Fruit fly (Drosophila melanogaster): ENCODE data around the gene RhoU.

The RhoU gene

DNA sequence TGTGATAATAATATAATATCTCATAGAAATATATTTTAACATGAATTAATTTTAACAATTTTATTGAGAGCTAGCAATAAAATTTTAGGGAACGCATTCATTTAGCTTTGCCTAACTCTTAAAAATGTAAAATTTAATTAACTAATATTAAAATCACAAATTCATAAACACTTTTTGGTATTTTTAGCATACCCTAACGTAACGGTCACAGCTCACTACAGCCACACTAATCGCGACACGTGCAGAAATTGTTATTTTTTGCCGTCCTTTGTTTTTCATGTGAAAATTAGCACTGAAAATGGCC lies 3.4 kb upstream of the RhoU start, which contains the start of gene CG2972:
TSS of gene CG2972 (plus strand) at position 205 of the 304 bp plus-strand sequence.
- TF ChIP-seq CG4617 (GFP tag; optimal IDR thresholded peaks at IDR 0.05; ENCODE audit: borderline replicate concordance): peak; percentile 6
- TF ChIP-seq CG4820 (GFP tag; optimal IDR thresholded peaks at IDR 0.05): no peak
- TF ChIP-seq wek (GFP tag; optimal IDR thresholded peaks at IDR 0.05): no peak
- TF ChIP-seq lbe (GFP tag; optimal IDR thresholded peaks at IDR 0.05): no peak
- peak; percentile 37 for TF ChIP-seq gfzf (GFP tag; optimal IDR thresholded peaks at IDR 0.05)
- peak; percentile 11 for TF ChIP-seq pzg (GFP tag; optimal IDR thresholded peaks at IDR 0.05)

DNA sequence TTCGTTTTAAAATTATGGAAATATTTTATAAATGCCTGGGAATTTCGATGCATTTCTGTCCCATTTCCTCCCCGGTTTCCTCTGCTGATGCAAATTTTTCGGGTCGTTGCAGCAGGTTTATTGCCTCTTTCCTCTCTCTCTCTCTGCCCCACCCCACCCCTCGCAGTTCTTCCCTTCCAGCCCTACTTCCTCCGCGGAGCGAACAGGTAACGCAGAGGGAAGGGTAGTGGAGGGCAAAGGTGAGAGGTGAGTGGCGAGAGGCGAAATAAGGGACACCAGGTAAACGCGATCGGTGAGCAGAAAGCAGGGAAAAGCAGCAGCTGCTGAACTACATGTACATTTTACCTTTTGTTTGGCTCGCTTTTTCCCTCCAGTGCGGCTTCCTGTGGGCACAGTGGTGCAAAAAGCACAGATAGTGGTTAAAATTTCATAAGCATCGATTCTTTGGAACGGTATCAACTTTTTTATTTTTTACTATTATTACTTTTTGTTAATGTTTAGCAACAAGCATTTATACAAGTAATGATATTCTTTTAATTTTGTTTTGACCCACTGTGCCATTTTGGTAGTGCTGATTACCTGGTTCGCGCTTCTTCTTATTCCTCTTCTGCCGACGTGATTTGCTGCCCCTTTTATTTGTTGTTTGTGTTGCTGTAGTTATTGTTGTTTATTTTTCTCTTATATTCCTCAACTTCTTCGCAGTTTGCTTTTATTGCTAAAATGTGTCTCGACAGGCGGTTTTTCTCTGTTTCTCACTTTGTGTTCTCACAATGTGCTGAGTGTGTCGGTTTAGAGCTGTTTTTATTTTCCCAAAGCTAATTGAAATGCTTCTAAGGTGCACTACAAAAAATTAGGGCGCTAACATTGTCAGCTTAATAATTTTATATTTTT lies 1.9 kb downstream of the RhoU start:
- TF ChIP-seq ham (GFP tag; IDR thresholded peaks at IDR 0.05) (no peak), inv (GFP tag; IDR thresholded peaks at IDR 0.05; ENCODE audit: partially characterized antibody) (no peak), Doc3 (GFP tag; IDR thresholded peaks at IDR 0.05; ENCODE audit: partially characterized antibody) (no peak), gem (tag; optimal IDR thresholded peaks at IDR 0.05) (peak; percentile 82), Ets97D (GFP tag; optimal IDR thresholded peaks at IDR 0.05) (no peak), crol (GFP tag; IDR thresholded peaks at IDR 0.05) (peak; percentile 95), unpg (GFP tag; optimal IDR thresholded peaks at IDR 0.05) (peak; percentile 74), CrebB (tag; optimal IDR thresholded peaks at IDR 0.05) (no peak), CG11560 (tag; IDR thresholded peaks at IDR 0.05) (no peak), luna (GFP tag; optimal IDR thresholded peaks at IDR 0.05) (no peak), lola (GFP tag; optimal IDR thresholded peaks at IDR 0.05) (peak in 1 of 3 experiments; percentile 71), CG11085 (GFP tag; IDR thresholded peaks at IDR 0.05) (0 out of 2 replicates have a peak, but pooled peaks have one; percentile 27), Myb (GFP tag; optimal IDR thresholded peaks at IDR 0.05) (no peak), sr (GFP tag; IDR thresholded peaks at IDR 0.05) (0 out of 3 replicates have a peak, but pooled peaks have one; percentile 24), Drgx (GFP tag; IDR thresholded peaks at IDR 0.05) (peak; percentile 51), CG18476 (GFP tag; optimal IDR thresholded peaks at IDR 0.05) (no peak), CG1529 (GFP tag; optimal IDR thresholded peaks at IDR 0.05) (peak; percentile 36), Rx (GFP tag; IDR thresholded peaks at IDR 0.05) (peak; percentile 35; the same call in 1 of the 2 replicates), CG14710 (tag; optimal IDR thresholded peaks at IDR 0.05) (peak; percentile 57), br (optimal IDR thresholded peaks at IDR 0.05) (no peak), Xbp1 (GFP tag; optimal IDR thresholded peaks at IDR 0.05) (peak; percentile 56), CG43689 (GFP tag; IDR thresholded peaks at IDR 0.05) (peak; percentile 48; the same call in 1 of the 2 replicates), hbn (GFP tag; IDR thresholded peaks at IDR 0.05; ENCODE audit: partially characterized antibody) (no peak), Dref (GFP tag; IDR thresholded peaks at IDR 0.05) (no peak), sd (tag; optimal IDR thresholded peaks at IDR 0.05) (no peak), CG17612 (GFP tag; IDR thresholded peaks at IDR 0.05) (peak; percentile 23; the same call in 1 of the 2 replicates), Mrtf (GFP tag; IDR thresholded peaks at IDR 0.05) (peak; percentile 63; the same call in 2 of the 3 replicates), nerfin-2 (GFP tag; IDR thresholded peaks at IDR 0.05; ENCODE audit: partially characterized antibody) (no peak), ttk (GFP tag; IDR thresholded peaks at IDR 0.05) (peak; percentile 28; the same call in 1 of the 2 replicates), lmd (GFP tag; IDR thresholded peaks at IDR 0.05) (peak; percentile 72), Mes4 (GFP tag; optimal IDR thresholded peaks at IDR 0.05) (no peak), CG9215 (GFP tag; IDR thresholded peaks at IDR 0.05) (peak; percentile 29; the same call in 1 of the 2 replicates), CG1602 (GFP tag; optimal IDR thresholded peaks at IDR 0.05) (peak; percentile 59), Atf-2 (GFP tag; optimal IDR thresholded peaks at IDR 0.05) (peak; percentile 38), seq (GFP tag; IDR thresholded peaks at IDR 0.05) (peak; percentile 66), CG10209 (GFP tag; optimal IDR thresholded peaks at IDR 0.05) (peak; percentile 52), wor (GFP tag; IDR thresholded peaks at IDR 0.05) (peak; percentile 34; the same call in 1 of the 2 replicates), CG12104 (GFP tag; optimal IDR thresholded peaks at IDR 0.05) (no peak), CG7786 (GFP tag; optimal IDR thresholded peaks at IDR 0.05) (peak; percentile 29), pho (GFP tag; optimal IDR thresholded peaks at IDR 0.05) (no peak), YL-1 (GFP tag; optimal IDR thresholded peaks at IDR 0.05) (no peak), CG4820 (GFP tag; optimal IDR thresholded peaks at IDR 0.05) (peak; percentile 43)

All from whole organism, embryonic.